Worm (Caenorhabditis elegans) whole organism, midembryonic: ENCODE data around the gene ZC13.2.

Experiments
- T22C8.4 ChIP-seq: fragments of 200-800 bp; sonication (Bioruptor generic); IDR thresholded peaks from 2 replicates; pipeline ENCODE4 v1.3.6; 2022; ENCODE audit warnings: missing genetic modification characterization, missing compliant biosample characterization
- cog-1 ChIP-seq: sonication (generic microtip); optimal IDR thresholded peaks from 2 replicates; lab custom pipeline; 2016; ENCODE audit warnings: missing genetic modification characterization, missing compliant biosample characterization
- flt-1 ChIP-seq: fragments of 200-800 bp; sonication (Bioruptor generic); IDR thresholded peaks from 2 replicates; pipeline ENCODE4 v1.3.6; 2022; ENCODE audit warnings: missing genetic modification characterization, missing compliant biosample characterization
- klf-2 ChIP-seq: fragments of 200-800 bp; sonication (Bioruptor generic); conservative IDR thresholded peaks from 2 replicates; pipeline ENCODE4 v1.3.6; 2022; ENCODE audit warnings: missing genetic modification reagents, missing genetic modification characterization, missing compliant biosample characterization
- med-1 ChIP-seq: sonication (generic microtip); optimal IDR thresholded peaks from 2 replicates; lab custom pipeline; 2017; ENCODE audit warnings: missing genetic modification characterization, mild to moderate bottlenecking, missing compliant biosample characterization, antibody characterized with exemption, missing genetic modification reagents; ENCODE audit not compliant: insufficient read depth
- ref-1 ChIP-seq: fragments of 200-800 bp; sonication (Bioruptor generic); conservative IDR thresholded peaks from 2 replicates; pipeline ENCODE4 v1.3.6; 2022; ENCODE audit warnings: missing genetic modification reagents, missing genetic modification characterization, missing compliant biosample characterization
- tab-1 ChIP-seq: fragments of 200-800 bp; sonication (Bioruptor generic); IDR thresholded peaks from 2 replicates; pipeline ENCODE4 v1.3.6; 2022; ENCODE audit warnings: missing genetic modification characterization, missing compliant biosample characterization
- ztf-23 ChIP-seq: fragments of 200-800 bp; sonication (Bioruptor generic); IDR thresholded peaks from 2 replicates; pipeline ENCODE4 v1.3.6; 2022; ENCODE audit warnings: missing genetic modification reagents, missing genetic modification characterization, missing compliant biosample characterization
- ztf-29 ChIP-seq: fragments of 200-800 bp; sonication (Bioruptor generic); IDR thresholded peaks from 2 replicates; pipeline ENCODE4 v1.3.6; 2022; ENCODE audit warnings: missing genetic modification reagents, missing genetic modification characterization, missing compliant biosample characterization

The ZC13.2 gene

DNA sequence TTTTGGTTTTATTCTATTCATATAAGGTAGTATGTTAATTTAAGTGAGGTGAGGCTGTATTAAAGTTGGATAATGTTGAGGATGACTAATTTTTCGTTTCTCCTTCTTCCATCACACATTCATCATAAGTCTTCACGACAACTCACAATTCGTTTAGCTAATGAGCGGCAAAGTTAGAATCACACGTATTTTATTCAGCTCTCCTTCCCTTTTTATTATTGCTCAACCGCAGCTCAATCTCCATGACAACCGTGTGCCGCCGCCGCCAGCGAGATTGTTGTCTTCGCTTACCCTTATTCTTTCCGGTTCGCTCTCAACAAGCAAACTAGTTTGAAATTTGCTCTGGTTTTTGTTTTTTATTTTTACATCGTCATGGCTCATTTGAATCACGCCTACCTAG, at the start of gene ZC13.2:
Gene ZC13.2 (plus strand): TSS at position 301 of the 400 bp plus-strand sequence.
- TF ChIP-seq ztf-23 (GFP tag; lab: Robert Waterston, UW) (no peak), klf-2 (GFP tag; lab: Robert Waterston, UW) (no peak), tab-1 (GFP tag; lab: Robert Waterston, UW) (no peak), T22C8.4 (GFP tag; lab: Robert Waterston, UW) (no peak), med-1 (GFP tag; lab: Kevin White, UChicago) (no peak), cog-1 (tag; lab: Kevin White, UChicago) (no peak), ztf-29 (GFP tag; lab: Robert Waterston, UW) (no peak), ref-1 (GFP tag; lab: Robert Waterston, UW) (no peak), flt-1 (no peak)

DNA sequence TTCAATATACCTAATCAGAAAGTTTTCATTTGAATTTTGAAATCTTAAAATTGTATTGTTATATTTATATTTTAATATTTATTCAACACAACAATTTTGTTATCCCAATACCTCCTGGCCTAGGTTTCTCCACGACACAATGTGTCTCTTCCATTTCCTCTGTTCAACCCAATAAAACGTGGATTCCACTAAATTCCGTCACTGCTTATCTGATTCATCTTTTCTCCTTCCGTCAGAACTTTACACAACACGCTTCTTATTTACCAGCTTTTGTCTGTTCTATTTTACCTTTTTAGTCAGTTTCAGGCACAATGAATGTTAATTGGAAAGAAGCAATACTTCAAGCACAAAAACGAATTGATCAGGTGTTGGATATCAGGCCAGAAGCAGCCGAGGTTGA, 46.0 kb upstream of the ZC13.2 start, which contains the start of gene F39H12.1:
Gene F39H12.1 (plus strand): TSS at position 301 of the 400 bp plus-strand sequence.
- no peak for TF ChIP-seq ztf-29 (GFP tag; lab: Robert Waterston, UW)
- no peak for TF ChIP-seq flt-1
- no peak for TF ChIP-seq med-1 (GFP tag; lab: Kevin White, UChicago)

DNA sequence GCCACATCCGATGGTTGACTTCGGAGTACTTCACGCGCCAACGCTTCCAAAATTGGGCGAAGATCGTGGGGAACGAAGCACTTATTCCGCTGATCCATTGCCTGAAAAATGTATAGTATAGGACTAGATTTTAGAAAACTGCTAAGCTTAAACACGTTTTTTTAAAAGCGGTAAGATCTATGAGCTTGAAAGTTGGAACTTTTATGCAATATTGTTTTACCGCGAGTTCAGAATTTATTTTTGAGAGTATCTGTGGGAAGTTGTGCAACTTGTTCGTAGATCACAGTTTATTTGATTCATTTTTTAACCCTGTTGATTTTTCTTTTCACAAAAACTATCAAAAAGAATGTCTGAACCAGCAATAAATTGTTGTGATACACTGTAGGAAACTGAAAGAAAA, 39.1 kb upstream of the ZC13.2 start, which contains the start of gene F39H12.3:
Gene F39H12.3 (minus strand): TSS at position 101 of the 400 bp plus-strand sequence.
- no peak for TF ChIP-seq med-1 (GFP tag; lab: Kevin White, UChicago)
- TF ChIP-seq ztf-23 (GFP tag; lab: Robert Waterston, UW), result no peak

DNA sequence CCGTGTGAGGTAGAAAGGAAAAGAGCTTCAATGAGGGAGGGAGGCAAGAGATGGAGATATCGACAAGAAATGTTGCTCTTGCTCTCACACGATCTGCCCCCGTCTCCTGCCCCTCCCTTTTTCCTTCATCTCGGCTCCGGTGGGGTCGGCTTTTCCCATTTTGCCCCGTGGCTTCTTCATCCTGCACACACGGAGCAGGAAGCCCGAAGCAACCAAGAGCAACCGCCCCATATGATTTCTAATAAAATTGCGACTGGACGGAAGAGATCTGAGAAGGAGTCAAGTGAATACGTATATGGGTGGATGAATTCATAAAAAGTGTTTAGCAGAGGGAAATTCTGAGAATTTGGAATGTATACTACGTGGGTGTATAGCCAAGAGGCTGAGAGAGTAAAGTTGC, 35.8 kb upstream of the ZC13.2 start:
- TF ChIP-seq tab-1 (GFP tag; lab: Robert Waterston, UW) (no peak), ztf-29 (GFP tag; lab: Robert Waterston, UW) (no peak), flt-1 (no peak), ztf-23 (GFP tag; lab: Robert Waterston, UW) (no peak; the same call in 1 of the 2 replicates), ref-1 (GFP tag; lab: Robert Waterston, UW) (no peak), cog-1 (tag; lab: Kevin White, UChicago) (no peak), T22C8.4 (GFP tag; lab: Robert Waterston, UW) (no peak), med-1 (GFP tag; lab: Kevin White, UChicago) (no peak), klf-2 (GFP tag; lab: Robert Waterston, UW) (no peak)

DNA sequence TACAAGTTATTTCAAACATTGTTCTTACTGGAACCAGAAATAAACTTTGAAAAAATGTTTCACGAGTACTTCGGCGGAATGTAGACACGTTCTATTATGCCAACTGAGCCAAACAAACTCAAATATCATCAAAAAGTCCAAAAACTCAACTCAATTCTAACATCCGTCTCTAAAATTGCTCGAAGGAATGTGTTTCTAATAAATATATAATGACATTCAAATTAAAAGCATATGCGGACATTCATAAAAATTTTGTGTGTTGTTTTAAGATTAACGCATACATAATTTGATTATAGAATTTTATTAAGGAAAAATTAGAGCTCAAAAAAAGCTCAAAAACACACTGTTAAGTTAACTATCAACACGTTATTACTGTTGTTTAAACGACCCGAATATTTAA, 35.0 kb upstream of the ZC13.2 start:
- no peak for TF ChIP-seq flt-1
- TF ChIP-seq cog-1 (tag; lab: Kevin White, UChicago), result no peak

DNA sequence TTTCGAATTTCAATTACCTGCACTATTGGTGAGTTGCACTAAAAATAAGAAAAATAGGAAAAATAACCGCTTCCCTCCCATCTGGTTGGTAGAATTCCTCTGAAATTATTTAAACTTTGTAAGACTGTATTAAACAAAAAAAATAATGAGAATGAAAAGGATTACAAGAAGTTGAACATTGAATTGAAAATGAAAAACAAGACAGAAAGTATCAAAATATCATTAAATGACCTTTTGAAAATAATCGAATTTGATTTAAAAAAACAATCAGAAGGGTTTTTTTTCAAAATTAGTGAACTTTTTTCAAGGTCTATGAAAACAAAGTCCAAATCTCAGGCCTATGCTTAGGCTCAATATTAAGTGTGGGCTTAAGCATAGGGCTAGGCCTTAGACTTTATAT, 29.0 kb upstream of the ZC13.2 start, which contains the start of gene igcm-1:
Gene igcm-1 (minus strand): TSS at position 101 of the 400 bp plus-strand sequence.
- TF ChIP-seq cog-1 (tag; lab: Kevin White, UChicago) (no peak), T22C8.4 (GFP tag; lab: Robert Waterston, UW) (no peak), ztf-29 (GFP tag; lab: Robert Waterston, UW) (no peak), flt-1 (no peak), klf-2 (GFP tag; lab: Robert Waterston, UW) (no peak)

DNA sequence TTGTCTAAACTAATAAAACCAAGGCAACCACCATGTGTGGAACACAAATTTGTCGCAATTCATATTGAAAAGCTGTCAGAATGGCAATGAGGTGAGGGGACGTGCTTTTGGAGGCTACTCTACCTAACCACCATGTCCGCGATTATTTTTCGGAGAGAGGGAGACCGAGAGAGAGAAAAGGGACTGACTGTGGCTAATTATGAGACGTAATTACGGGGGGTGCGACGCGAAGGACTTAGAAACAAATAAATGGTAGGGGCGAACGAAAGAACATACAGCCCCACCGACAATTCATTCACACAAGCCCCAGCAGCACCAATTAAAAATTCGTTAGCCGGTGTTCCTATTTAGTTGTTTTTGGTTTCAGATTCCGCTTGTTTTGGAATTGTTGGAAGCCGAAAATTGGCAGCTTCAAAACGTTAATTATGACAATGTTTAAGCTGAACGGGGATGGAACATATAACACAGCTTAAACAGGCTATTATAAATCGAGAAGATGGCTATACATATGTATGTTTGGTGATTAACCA, 27.7 kb upstream of the ZC13.2 start:
- TF ChIP-seq tab-1 (GFP tag; lab: Robert Waterston, UW), result 0 out of 2 replicates have a peak, but pooled peaks have one; percentile 43
- no peak for TF ChIP-seq ztf-29 (GFP tag; lab: Robert Waterston, UW)

DNA sequence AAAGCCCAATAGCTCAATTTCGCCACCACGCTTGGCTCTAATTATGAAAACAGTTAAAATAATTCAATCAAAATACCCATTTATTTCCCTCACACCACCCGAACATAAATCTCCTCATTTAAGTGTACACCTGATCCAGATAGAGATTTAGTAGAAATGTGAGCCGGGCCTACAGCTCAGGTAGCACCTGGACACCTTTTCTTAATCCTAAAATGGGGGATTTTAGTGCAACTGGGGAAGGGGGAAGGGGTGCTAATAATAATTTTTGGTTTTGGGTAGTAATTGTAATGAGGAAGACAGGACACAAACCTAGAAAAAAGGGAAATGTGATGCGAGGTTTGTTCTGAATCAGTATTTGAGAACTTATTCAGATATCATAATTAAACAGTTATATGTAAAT, 26.9 kb upstream of the ZC13.2 start:
- TF ChIP-seq ztf-29 (GFP tag; lab: Robert Waterston, UW), result no peak
- TF ChIP-seq tab-1 (GFP tag; lab: Robert Waterston, UW), result no peak
- TF ChIP-seq ref-1 (GFP tag; lab: Robert Waterston, UW), result no peak
- TF ChIP-seq med-1 (GFP tag; lab: Kevin White, UChicago), result no peak
- TF ChIP-seq flt-1, result no peak

DNA sequence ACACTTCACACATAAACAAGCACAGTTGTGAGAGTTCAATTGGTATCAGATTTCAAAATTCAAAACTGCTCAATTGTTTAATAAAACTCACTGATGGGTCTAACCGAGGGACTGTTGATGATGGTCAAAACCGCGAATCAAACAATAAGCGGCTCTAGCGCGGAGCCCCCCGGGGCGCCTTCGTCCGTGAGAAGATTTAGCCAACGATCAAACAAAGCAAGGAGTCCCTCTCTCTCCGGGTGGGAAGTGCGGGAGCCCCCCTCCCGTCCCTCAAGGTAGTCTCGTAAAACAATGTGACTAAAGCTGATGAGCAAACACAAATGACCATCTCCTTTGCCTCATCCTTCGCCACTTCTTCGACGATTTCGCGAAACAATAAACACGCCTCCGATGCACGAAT, 22.8 kb upstream of the ZC13.2 start:
- no peak for TF ChIP-seq ztf-23 (GFP tag; lab: Robert Waterston, UW)
- TF ChIP-seq ztf-29 (GFP tag; lab: Robert Waterston, UW), result peak; percentile 6; the same call in 1 of the 2 replicates
- TF ChIP-seq tab-1 (GFP tag; lab: Robert Waterston, UW), result no peak

DNA sequence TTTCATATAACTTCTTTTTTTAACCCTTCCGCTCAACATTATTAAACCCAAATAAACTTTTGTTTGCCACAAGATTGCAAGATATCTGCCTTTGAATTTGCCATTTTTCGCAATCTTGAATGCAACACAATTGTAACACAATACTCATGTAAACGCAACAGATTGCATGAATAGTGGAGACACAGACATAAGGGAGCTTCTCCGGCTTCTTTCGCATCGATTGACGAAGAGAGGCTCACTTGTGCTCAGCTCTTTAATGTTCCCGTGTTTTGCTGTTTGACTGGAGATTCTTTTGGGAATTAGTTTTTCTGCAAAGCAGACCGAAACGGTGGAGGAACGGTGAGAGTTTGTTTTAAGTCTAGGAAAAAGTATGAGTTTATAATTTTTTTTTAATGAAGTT, 21.1 kb upstream of the ZC13.2 start, which contains the start of gene F56F10.2:
Gene F56F10.2 (plus strand): TSS at position 215 of the 400 bp plus-strand sequence.
- no peak for TF ChIP-seq ztf-23 (GFP tag; lab: Robert Waterston, UW)

DNA sequence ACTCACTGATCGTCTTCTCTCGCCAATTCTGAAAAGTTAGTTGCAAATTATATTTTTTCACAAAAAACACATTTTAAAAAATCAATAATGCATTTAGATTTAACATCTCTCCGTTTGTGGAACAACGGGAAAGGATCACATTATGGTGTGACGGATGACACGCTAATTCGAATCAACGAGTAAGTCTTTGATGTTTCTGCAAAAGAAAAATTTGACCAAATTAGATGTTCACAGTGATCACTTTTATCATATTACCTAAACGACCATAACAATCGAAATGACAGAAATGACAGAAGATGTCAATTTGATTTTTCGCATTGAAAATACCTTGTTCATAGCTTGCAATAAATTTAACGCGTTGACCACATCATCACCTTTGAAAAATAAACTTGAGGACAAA, 19.1 kb upstream of the ZC13.2 start:
- TF ChIP-seq flt-1, result no peak
- TF ChIP-seq tab-1 (GFP tag; lab: Robert Waterston, UW), result no peak
- TF ChIP-seq med-1 (GFP tag; lab: Kevin White, UChicago), result no peak
- no peak for TF ChIP-seq T22C8.4 (GFP tag; lab: Robert Waterston, UW)
- no peak for TF ChIP-seq ztf-23 (GFP tag; lab: Robert Waterston, UW)
- no peak for TF ChIP-seq cog-1 (tag; lab: Kevin White, UChicago)
- no peak for TF ChIP-seq ref-1 (GFP tag; lab: Robert Waterston, UW)
- TF ChIP-seq ztf-29 (GFP tag; lab: Robert Waterston, UW), result no peak
- no peak for TF ChIP-seq klf-2 (GFP tag; lab: Robert Waterston, UW)
